Worm (Caenorhabditis elegans): ENCODE measurements around the gene elt-3.

ce11 chrX:13937910-13938309 lies 3.2 kb downstream of the elt-3 start:
- TF ChIP-seq sptf-1 (tag; optimal IDR thresholded peaks at IDR 0.05) (no peak), unc-62 (GFP tag; optimal IDR thresholded peaks at IDR 0.05) (no peak), mdl-1 (tag; optimal IDR thresholded peaks at IDR 0.05) (no peak)

All from whole organism, L1 larva.